Worm (Caenorhabditis elegans): ENCODE results near the gene pod-2.

- peak; percentile 38 for TF ChIP-seq hlh-11 (tag; optimal IDR thresholded peaks at IDR 0.05)
- TF ChIP-seq zag-1 (tag; optimal IDR thresholded peaks at IDR 0.05), result no peak
- no peak for TF ChIP-seq lin-15B (tag; optimal IDR thresholded peaks at IDR 0.05)
- no peak for TF ChIP-seq ztf-11 (tag; optimal IDR thresholded peaks at IDR 0.05)
- peak; percentile 82 for TF ChIP-seq nhr-28 (tag; optimal IDR thresholded peaks at IDR 0.05)
- peak; percentile 44 for TF ChIP-seq hlh-30 (tag; optimal IDR thresholded peaks at IDR 0.05; ENCODE audit: insufficient read depth)
- no peak for TF ChIP-seq tra-1 (GFP tag; IDR thresholded peaks at IDR 0.05)
- TF ChIP-seq nhr-25 (tag; optimal IDR thresholded peaks at IDR 0.05; ENCODE audit: borderline replicate concordance, insufficient read depth), result no peak
- no peak for TF ChIP-seq mdl-1 (tag; optimal IDR thresholded peaks at IDR 0.05)
These were observed 4.1 kb downstream of the pod-2 start, which contains the start of gene W09B6.4 for ce11 chrII:1140689-1141088.

All from whole organism, L4 larva.